Fruit fly (Drosophila melanogaster) whole organism, pupa: ENCODE results near the gene CG14074.

Source experiments
- CG10348 ChIP-seq: fragments of 200-800 bp; sonication (Bioruptor generic); IDR thresholded peaks from 2 replicates; pipeline ENCODE4 v1.3.6; 2022; ENCODE audit warnings: missing biosample characterization, missing genetic modification characterization
- CG12605 ChIP-seq: fragments of 200-800 bp; sonication (Bioruptor generic); IDR thresholded peaks from 2 replicates; pipeline ENCODE4 v1.3.6; 2022; ENCODE audit warnings: missing biosample characterization, missing genetic modification characterization
- CG13204 ChIP-seq: fragments of 200-800 bp; sonication (Bioruptor generic); optimal IDR thresholded peaks from 2 replicates; lab custom pipeline; 2018; ENCODE audit warnings: missing biosample characterization, mild to moderate bottlenecking, missing genetic modification characterization, moderate library complexity
- CG14655 ChIP-seq: fragments of 200-800 bp; sonication (Bioruptor generic); optimal IDR thresholded peaks from 3 replicates; lab custom pipeline; 2017; ENCODE audit warnings: mild to moderate bottlenecking, missing biosample characterization, missing genetic modification reagents, missing genetic modification characterization
- CG15710 ChIP-seq: fragments of 200-800 bp; sonication (Bioruptor generic); optimal IDR thresholded peaks from 2 replicates; lab custom pipeline; 2018; ENCODE audit warnings: missing biosample characterization, mild to moderate bottlenecking, missing genetic modification characterization, moderate library complexity
- CG17806 ChIP-seq: fragments of 200-800 bp; sonication (Bioruptor generic); optimal IDR thresholded peaks from 2 replicates; lab custom pipeline; 2018; ENCODE audit warnings: missing biosample characterization, mild to moderate bottlenecking, missing genetic modification characterization, moderate library complexity
- CG32121 ChIP-seq: fragments of 200-800 bp; sonication (Bioruptor generic); IDR thresholded peaks from 2 replicates; pipeline ENCODE4 v1.3.6; 2022; ENCODE audit warnings: missing biosample characterization, missing genetic modification characterization
- CG34367 ChIP-seq: fragments of 200-800 bp; sonication (Bioruptor generic); optimal IDR thresholded peaks from 2 replicates; lab custom pipeline; 2018; ENCODE audit warnings: missing biosample characterization, mild to moderate bottlenecking, missing genetic modification characterization
- CG4496 ChIP-seq: fragments of 200-800 bp; sonication (Bioruptor generic); IDR thresholded peaks from 3 replicates; pipeline ENCODE4 v1.3.6; 2022; ENCODE audit warnings: missing biosample characterization, missing genetic modification characterization
- CG8159 ChIP-seq: fragments of 200-800 bp; sonication (Bioruptor generic); optimal IDR thresholded peaks from 3 replicates; lab custom pipeline; 2018; ENCODE audit warnings: missing biosample characterization, mild to moderate bottlenecking, missing genetic modification characterization, moderate library complexity
- CG8301 ChIP-seq: fragments of 200-800 bp; sonication (Bioruptor generic); optimal IDR thresholded peaks from 2 replicates; lab custom pipeline; 2018; ENCODE audit warnings: missing biosample characterization, mild to moderate bottlenecking, missing genetic modification characterization
- CG9948 ChIP-seq: fragments of 200-800 bp; sonication (Bioruptor generic); optimal IDR thresholded peaks from 2 replicates; lab custom pipeline; 2018; ENCODE audit warnings: missing biosample characterization, mild to moderate bottlenecking, missing genetic modification characterization, moderate library complexity
- D1 ChIP-seq: fragments of 200-800 bp; sonication (Bioruptor generic); optimal IDR thresholded peaks from 2 replicates; lab custom pipeline; 2018; ENCODE audit warnings: missing biosample characterization, mild to moderate bottlenecking, missing genetic modification characterization, moderate library complexity
- EcR ChIP-seq: fragments of 200-800 bp; sonication (Bioruptor generic); optimal IDR thresholded peaks from 3 replicates; lab custom pipeline; 2019; ENCODE audit warnings: missing biosample characterization, missing genetic modification characterization, mild to moderate bottlenecking, moderate library complexity, missing genetic modification reagents
- Ets98B ChIP-seq: fragments of 200-800 bp; sonication (Bioruptor generic); IDR thresholded peaks from 2 replicates; pipeline ENCODE4 v1.3.6; 2022; ENCODE audit warnings: missing biosample characterization, missing genetic modification characterization
- Pif1A ChIP-seq: fragments of 200-800 bp; sonication (Bioruptor generic); optimal IDR thresholded peaks from 3 replicates; lab custom pipeline; 2016; ENCODE audit warnings: missing biosample characterization, missing genetic modification characterization
- Pif1B ChIP-seq: fragments of 200-800 bp; sonication (Bioruptor generic); optimal IDR thresholded peaks from 3 replicates; lab custom pipeline; 2016; ENCODE audit warnings: missing biosample characterization, missing genetic modification characterization
- Snoo ChIP-seq: fragments of 200-800 bp; sonication (Bioruptor generic); optimal IDR thresholded peaks from 3 replicates; lab custom pipeline; 2017; ENCODE audit warnings: missing biosample characterization, mild to moderate bottlenecking, missing genetic modification characterization, inconsistent platforms
- fd96Ca ChIP-seq: fragments of 200-800 bp; sonication (Bioruptor generic); IDR thresholded peaks from 3 replicates; pipeline ENCODE4 v1.3.6; 2022; ENCODE audit warnings: missing biosample characterization, missing genetic modification characterization
- gl ChIP-seq: fragments of 200-800 bp; sonication (Bioruptor generic); optimal IDR thresholded peaks from 2 replicates; lab custom pipeline; 2018; ENCODE audit warnings: missing biosample characterization, mild to moderate bottlenecking, missing genetic modification characterization
- rn ChIP-seq: fragments of 200-800 bp; sonication (Bioruptor generic); IDR thresholded peaks from 2 replicates; pipeline ENCODE4 v1.3.6; 2022; ENCODE audit warnings: missing biosample characterization, missing genetic modification characterization

Gene CG14074

dm6 chr3L:18901411-18901810 is 35.4 kb downstream of the CG14074 start, which contains the start of the genes arx and CG6843:
Gene arx, minus strand, starts transcription at chr3L:18901554.
Gene CG6843, plus strand, starts transcription at chr3L:18901594.
- TF ChIP-seq CG15710 (tag; lab: Kevin White, UChicago), result no peak
- TF ChIP-seq CG12605 (GFP tag; lab: Robert Waterston, UW), result no peak
- no peak for TF ChIP-seq Pif1B (GFP tag; lab: Kevin White, UChicago)
- no peak for TF ChIP-seq CG17806 (tag; lab: Kevin White, UChicago)
- no peak for TF ChIP-seq D1
- TF ChIP-seq CG13204 (GFP tag; lab: Kevin White, UChicago), result no peak
- no peak for TF ChIP-seq CG9948

- TF ChIP-seq Pif1A, result no peak
- no peak for TF ChIP-seq CG14655 (GFP tag; lab: Kevin White, UChicago)
- no peak for TF ChIP-seq CG9948
- TF ChIP-seq CG10348 (GFP tag; lab: Robert Waterston, UW), result no peak
- no peak for TF ChIP-seq Ets98B
- no peak for TF ChIP-seq CG8301 (tag; lab: Kevin White, UChicago)
- no peak for TF ChIP-seq Snoo (tag; lab: Kevin White, UChicago)
- TF ChIP-seq Pif1B (GFP tag; lab: Kevin White, UChicago), result no peak
- TF ChIP-seq gl (tag; lab: Kevin White, UChicago), result no peak
- TF ChIP-seq CG32121 (GFP tag; lab: Robert Waterston, UW), result no peak
- TF ChIP-seq CG34367 (tag; lab: Kevin White, UChicago), result no peak
- TF ChIP-seq CG12605 (GFP tag; lab: Robert Waterston, UW), result no peak
- no peak for TF ChIP-seq CG15710 (tag; lab: Kevin White, UChicago)
Observed at dm6 chr3L:18904772-18905601, 39.0 kb downstream of the CG14074 start, which contains the start of the genes CSN1b and Prp6. Gene CSN1b, minus strand, starts transcription at chr3L:18904930. Gene Prp6, plus strand, starts transcription at chr3L:18905372.

dm6 chr3L:18911082-18911481 is 45.1 kb downstream of the CG14074 start, which contains the start of gene Ir75d:
Gene Ir75d, minus strand, starts transcription at chr3L:18911182.
- TF ChIP-seq CG34367 (tag; lab: Kevin White, UChicago) (no peak), Ets98B (no peak), CG8159 (tag; lab: Kevin White, UChicago) (no peak)

- TF ChIP-seq CG13204 (GFP tag; lab: Kevin White, UChicago), result no peak
- TF ChIP-seq CG10348 (GFP tag; lab: Robert Waterston, UW), result no peak
- TF ChIP-seq EcR (GFP tag; lab: Kevin White, UChicago), result no peak
- TF ChIP-seq Ets98B, result no peak
- TF ChIP-seq fd96Ca (GFP tag; lab: Robert Waterston, UW), result no peak
- no peak for TF ChIP-seq CG34367 (tag; lab: Kevin White, UChicago)
- no peak for TF ChIP-seq gl (tag; lab: Kevin White, UChicago)
- TF ChIP-seq CG8159 (tag; lab: Kevin White, UChicago), result no peak
- TF ChIP-seq D1, result no peak
- TF ChIP-seq CG9948, result no peak
- TF ChIP-seq CG14655 (GFP tag; lab: Kevin White, UChicago), result no peak
- TF ChIP-seq CG17806 (tag; lab: Kevin White, UChicago), result no peak
- TF ChIP-seq CG12605 (GFP tag; lab: Robert Waterston, UW), result no peak
- no peak for TF ChIP-seq CG8301 (tag; lab: Kevin White, UChicago)
- TF ChIP-seq CG4496 (GFP tag; lab: Robert Waterston, UW), result no peak
- no peak for TF ChIP-seq Snoo (tag; lab: Kevin White, UChicago)
- no peak for TF ChIP-seq Pif1A
- no peak for TF ChIP-seq rn
- no peak for TF ChIP-seq Pif1B (GFP tag; lab: Kevin White, UChicago)
- no peak for TF ChIP-seq CG15710 (tag; lab: Kevin White, UChicago)
Observed at dm6 chr3L:18914100-18914683, 48.2 kb downstream of the CG14074 start, which contains the start of gene COX6AL2. Gene COX6AL2, minus strand, starts transcription at chr3L:18914150.

dm6 chr3L:18916466-18916865 is 50.4 kb downstream of the CG14074 start:
- TF ChIP-seq CG10348 (GFP tag; lab: Robert Waterston, UW) (no peak), CG8301 (tag; lab: Kevin White, UChicago) (no peak), CG9948 (no peak), CG4496 (GFP tag; lab: Robert Waterston, UW) (no peak), Ets98B (no peak), CG32121 (GFP tag; lab: Robert Waterston, UW) (no peak), CG14655 (GFP tag; lab: Kevin White, UChicago) (no peak), gl (tag; lab: Kevin White, UChicago) (no peak)
